Worm (Caenorhabditis elegans): ENCODE results near the gene F11A5.15.

F11A5.15 gene

DNA sequence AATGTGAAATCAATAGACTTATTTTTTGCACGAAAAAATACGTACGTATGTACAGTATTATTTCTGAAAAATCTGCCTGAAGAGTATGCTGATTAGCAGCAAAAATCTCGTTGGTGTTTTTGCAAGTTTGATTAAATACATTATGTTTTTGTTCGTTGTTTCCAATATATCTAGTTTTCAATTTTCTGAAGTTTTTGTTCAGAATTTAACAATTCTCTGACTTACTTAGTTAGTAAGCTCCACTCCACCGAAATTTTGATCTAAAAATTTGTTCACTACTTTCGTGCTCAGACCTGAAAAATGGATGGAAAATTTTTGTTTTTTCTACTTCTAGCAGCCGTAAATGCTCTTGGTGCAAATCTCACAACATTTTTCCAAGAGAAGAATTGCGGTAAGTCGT lies 13.5 kb downstream of the F11A5.15 start, which contains the start of gene irld-26:
Gene irld-26, plus strand, starts transcription at position 301 of the 400 bp plus-strand sequence.
- TF ChIP-seq B0019.2 (GFP tag; conservative IDR thresholded peaks at IDR 0.05) (no peak), dox-1 (GFP tag; IDR thresholded peaks at IDR 0.05) (no peak), F49E8.2 (tag; optimal IDR thresholded peaks at IDR 0.05; ENCODE audit: insufficient read depth) (no peak), ccch-3 (GFP tag; optimal IDR thresholded peaks at IDR 0.05) (no peak)

DNA sequence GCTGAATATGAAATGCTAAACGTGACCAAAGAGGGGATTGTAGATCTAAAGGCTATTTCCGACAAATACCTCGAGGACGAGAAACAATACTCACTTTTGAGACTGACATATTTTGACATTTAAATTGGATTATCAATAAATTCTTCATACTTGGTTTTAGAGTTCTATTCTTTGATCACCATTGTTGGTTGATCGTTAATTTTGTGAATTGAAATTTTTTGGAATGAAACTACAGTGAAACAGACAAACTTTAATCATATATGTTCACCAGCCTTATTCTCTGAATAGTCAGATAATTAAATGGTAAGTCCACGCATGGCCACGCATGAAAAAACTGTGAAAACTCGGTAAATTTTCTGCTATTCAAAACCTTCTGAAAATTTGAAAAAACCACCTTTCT lies 15.8 kb downstream of the F11A5.15 start, which contains the start of gene F11A5.18:
Gene F11A5.18, plus strand, starts transcription at position 301 of the 400 bp plus-strand sequence.
- TF ChIP-seq lin-40 (tag; optimal IDR thresholded peaks at IDR 0.05) (no peak), mes-4 (tag; optimal IDR thresholded peaks at IDR 0.05) (no peak), ekl-4 (GFP tag; IDR thresholded peaks at IDR 0.05) (no peak), mel-28 (tag; optimal IDR thresholded peaks at IDR 0.05; ENCODE audit: borderline replicate concordance) (no peak), madf-6 (GFP tag; IDR thresholded peaks at IDR 0.05) (no peak)

DNA sequence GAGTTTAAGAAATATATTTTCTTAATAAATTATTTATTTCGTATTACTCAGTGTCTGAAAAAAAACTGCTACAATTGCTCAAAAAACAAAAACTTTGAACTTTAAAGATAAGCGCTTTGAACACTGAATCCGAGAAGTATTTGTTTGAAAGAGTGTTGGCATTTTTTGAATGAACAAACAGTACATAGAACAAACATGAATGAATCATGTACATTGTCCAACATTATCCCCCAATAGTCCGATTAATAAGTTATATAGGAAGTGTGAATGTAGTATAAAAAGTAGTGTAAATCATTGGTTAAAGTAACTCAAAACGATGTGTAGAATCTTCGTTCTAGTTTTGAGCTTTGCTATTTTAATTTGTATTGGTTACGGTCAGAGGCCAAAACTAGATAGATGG lies 16.7 kb downstream of the F11A5.15 start, which contains the start of gene F11A5.17:
Gene F11A5.17, plus strand, starts transcription at position 301 of the 400 bp plus-strand sequence.
- TF ChIP-seq F37B4.10 (GFP tag; IDR thresholded peaks at IDR 0.05) (no peak), madf-8 (GFP tag; conservative IDR thresholded peaks at IDR 0.05) (no peak), nfyb-1 (GFP tag; IDR thresholded peaks at IDR 0.05) (no peak), B0019.2 (GFP tag; conservative IDR thresholded peaks at IDR 0.05) (no peak), B0336.3 (GFP tag; IDR thresholded peaks at IDR 0.05) (no peak), F10E7.11 (tag; optimal IDR thresholded peaks at IDR 0.05) (no peak), egl-44 (GFP tag; IDR thresholded peaks at IDR 0.05) (no peak), tbp1 (GFP tag; optimal IDR thresholded peaks at IDR 0.05) (no peak), F57C9.4 (tag; optimal IDR thresholded peaks at IDR 0.05) (no peak), attf-5 (GFP tag; optimal IDR thresholded peaks at IDR 0.05) (no peak)

DNA sequence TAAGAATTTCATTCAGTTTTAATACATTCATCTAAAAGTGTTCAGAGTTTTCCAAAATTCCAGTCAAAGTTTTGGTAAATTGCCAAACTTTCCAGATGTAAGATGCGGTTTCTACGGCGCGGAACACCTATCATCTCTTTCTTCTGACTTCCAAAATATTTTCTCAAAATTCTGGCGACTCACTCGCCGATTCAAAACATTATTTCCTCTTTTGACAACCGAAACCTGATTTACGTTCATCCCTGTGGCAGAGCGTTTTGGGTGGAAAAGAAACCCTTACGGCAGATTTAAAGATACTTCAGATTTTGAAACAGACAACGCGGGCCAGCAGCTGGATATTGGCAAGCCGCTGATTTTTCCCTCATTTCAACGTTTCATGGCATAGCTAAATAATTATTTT lies 20.4 kb downstream of the F11A5.15 start, which contains the start of gene F11A5.5:
Gene F11A5.5, plus strand, starts transcription at position 301 of the 400 bp plus-strand sequence.
- no peak for TF ChIP-seq Y53F4B.3 (GFP tag; IDR thresholded peaks at IDR 0.05)
- no peak for TF ChIP-seq K12H6.12 (tag; optimal IDR thresholded peaks at IDR 0.05)
- TF ChIP-seq ztf-18 (tag; optimal IDR thresholded peaks at IDR 0.05), result no peak
- no peak for TF ChIP-seq nfyb-1 (GFP tag; IDR thresholded peaks at IDR 0.05)
- no peak for TF ChIP-seq B0019.2 (GFP tag; conservative IDR thresholded peaks at IDR 0.05)
- TF ChIP-seq hrde-1 (tag; optimal IDR thresholded peaks at IDR 0.05; ENCODE audit: borderline replicate concordance), result no peak
- TF ChIP-seq egl-18 (GFP tag; IDR thresholded peaks at IDR 0.05), result no peak
- TF ChIP-seq unc-62 (GFP tag; optimal IDR thresholded peaks at IDR 0.05), result no peak
- no peak for TF ChIP-seq ztf-26 (tag; optimal IDR thresholded peaks at IDR 0.05)
- TF ChIP-seq B0035.1 (tag; optimal IDR thresholded peaks at IDR 0.05), result no peak
- TF ChIP-seq ztf-22 (GFP tag; optimal IDR thresholded peaks at IDR 0.05), result no peak
- no peak for TF ChIP-seq rpc-1 (optimal IDR thresholded peaks at IDR 0.05)
- no peak for TF ChIP-seq rpc-1 (tag; optimal IDR thresholded peaks at IDR 0.05)
- TF ChIP-seq ztf-28 (GFP tag; IDR thresholded peaks at IDR 0.05), result no peak
- TF ChIP-seq sptf-2 (GFP tag; optimal IDR thresholded peaks at IDR 0.05), result no peak
- no peak for TF ChIP-seq gei-17 (GFP tag; optimal IDR thresholded peaks at IDR 0.05)
- no peak for TF ChIP-seq dpff-1 (tag; optimal IDR thresholded peaks at IDR 0.05)
- no peak for TF ChIP-seq him-1 (tag; optimal IDR thresholded peaks at IDR 0.05)

DNA sequence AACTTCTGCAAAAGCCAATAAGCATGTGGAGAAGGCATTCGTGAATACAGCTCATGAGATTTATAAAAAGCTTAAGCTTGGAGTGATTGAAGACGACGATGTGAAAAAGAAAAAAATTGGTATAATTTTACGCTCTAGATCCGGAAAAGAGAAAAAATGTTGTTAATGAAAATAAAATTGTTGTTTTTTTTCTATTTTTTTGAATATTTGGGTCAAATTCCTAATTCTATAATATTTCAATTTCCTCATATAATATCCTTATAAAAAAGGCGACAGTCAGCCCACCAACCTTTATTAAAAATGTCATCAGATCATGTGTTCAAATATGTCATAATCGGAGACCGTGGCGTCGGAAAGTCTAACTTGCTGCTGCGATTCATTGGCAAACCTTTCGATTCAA lies 23.0 kb downstream of the F11A5.15 start, which contains the start of gene rabr-3:
Gene rabr-3, plus strand, starts transcription at position 301 of the 400 bp plus-strand sequence.
- TF ChIP-seq ets-4 (GFP tag; optimal IDR thresholded peaks at IDR 0.05) (no peak), F57C9.4 (tag; optimal IDR thresholded peaks at IDR 0.05) (no peak), ztf-25 (GFP tag; IDR thresholded peaks at IDR 0.05) (no peak), nfyb-1 (GFP tag; IDR thresholded peaks at IDR 0.05) (no peak), lin-26 (GFP tag; IDR thresholded peaks at IDR 0.05) (no peak), nhr-179 (tag; optimal IDR thresholded peaks at IDR 0.05) (no peak), ztf-3 (GFP tag; optimal IDR thresholded peaks at IDR 0.05) (no peak), ccch-3 (GFP tag; optimal IDR thresholded peaks at IDR 0.05) (no peak), rpc-1 (optimal IDR thresholded peaks at IDR 0.05) (no peak), rpc-1 (tag; optimal IDR thresholded peaks at IDR 0.05) (no peak), die-1 (tag; optimal IDR thresholded peaks at IDR 0.05) (no peak), unc-130 (GFP tag; optimal IDR thresholded peaks at IDR 0.05) (no peak), F22D6.2 (tag; optimal IDR thresholded peaks at IDR 0.05) (no peak), repo-1 (tag; optimal IDR thresholded peaks at IDR 0.05) (no peak)
